Fruit fly (Drosophila melanogaster) whole organism, wandering third instar larva: ENCODE data around the gene SelR.

ENCODE experiments used
- Myc ChIP-seq: fragments of >200 bp; optimal IDR thresholded peaks from 2 replicates; lab custom pipeline; 2017
- sv ChIP-seq: fragments of 200-800 bp; sonication (Bioruptor generic); optimal IDR thresholded peaks from 3 replicates; lab custom pipeline; 2016; ENCODE audit warnings: missing biosample characterization, missing genetic modification characterization

Gene SelR

dm6 chr3R:10815032-10815431 is 53.4 kb downstream of the SelR start, which contains the start of the genes CG14693 and TTLL15:
CG14693 (minus strand) TSS chr3R:10815047.
TTLL15 (plus strand) TSS chr3R:10815288.
- TF ChIP-seq Myc (lab: Kevin White, UChicago) (peak; percentile 48), sv (no peak)
